Worm (Caenorhabditis elegans): ENCODE measurements around the gene Y43C5B.2.

DNA sequence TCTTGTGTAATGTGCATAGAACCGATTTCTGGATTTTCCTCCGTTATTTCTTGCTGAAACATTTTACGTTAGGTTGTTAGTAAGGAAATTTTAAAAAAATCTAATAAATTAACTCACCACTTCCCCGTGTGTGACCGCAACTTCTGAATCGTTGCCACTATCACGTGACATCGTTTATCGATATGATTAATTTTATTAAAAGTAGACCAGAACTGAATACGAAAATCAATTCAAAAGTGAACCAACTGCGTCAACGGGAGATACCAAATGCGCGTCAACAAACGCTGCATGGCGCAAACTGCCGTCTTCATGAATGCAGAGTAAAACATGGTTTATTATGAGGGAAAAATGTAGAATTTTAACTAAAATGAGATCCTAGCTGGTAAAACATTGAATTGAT lies 13.9 kb upstream of the Y43C5B.2 start, which contains the start of gene sir-2.1:
- TF ChIP-seq nhr-237 (tag; optimal IDR thresholded peaks at IDR 0.05) (no peak), jun-1 (tag; optimal IDR thresholded peaks at IDR 0.05) (peak; percentile 2), elt-2 (tag; optimal IDR thresholded peaks at IDR 0.05) (peak; percentile 32), snpc-4 (tag; optimal IDR thresholded peaks at IDR 0.05) (peak; percentile 33), elt-1 (tag; optimal IDR thresholded peaks at IDR 0.05) (no peak), unc-62 (GFP tag; optimal IDR thresholded peaks at IDR 0.05) (no peak), sea-2 (GFP tag; optimal IDR thresholded peaks at IDR 0.05) (no peak)

Measured in whole organism, L3 larva.